Fruit fly (Drosophila melanogaster): Measurements from ENCODE around the gene Taf4.

The Taf4 gene

dm6 chr3L:16165356-16166168, 52.5 kb downstream of the Taf4 start (continued):
- TF ChIP-seq Oli (tag; optimal IDR thresholded peaks at IDR 0.05) (peak; percentile 48), CG12219 (GFP tag; optimal IDR thresholded peaks at IDR 0.05) (no peak), ewg (GFP tag; optimal IDR thresholded peaks at IDR 0.05) (peak; percentile 16), az2 (GFP tag; optimal IDR thresholded peaks at IDR 0.05) (peak; percentile 33), al (GFP tag; IDR thresholded peaks at IDR 0.05) (peak; percentile 73), Xbp1 (GFP tag; optimal IDR thresholded peaks at IDR 0.05) (peak; percentile 47), CG16863 (GFP tag; optimal IDR thresholded peaks at IDR 0.05) (peak; percentile 12), tup (GFP tag; optimal IDR thresholded peaks at IDR 0.05) (no peak), CG17612 (GFP tag; IDR thresholded peaks at IDR 0.05) (no peak), CG1792 (GFP tag; optimal IDR thresholded peaks at IDR 0.05) (peak; percentile 15), CG33557 (GFP tag; optimal IDR thresholded peaks at IDR 0.05) (no peak), lmd (GFP tag; IDR thresholded peaks at IDR 0.05) (peak; percentile 58), Fer3 (tag; optimal IDR thresholded peaks at IDR 0.05) (peak; percentile 34), insv (GFP tag; optimal IDR thresholded peaks at IDR 0.05) (no peak), CG2712 (tag; optimal IDR thresholded peaks at IDR 0.05) (peak; percentile 22), CG17359 (tag; optimal IDR thresholded peaks at IDR 0.05) (peak; percentile 31), repo (GFP tag; optimal IDR thresholded peaks at IDR 0.05) (no peak), gcm2 (GFP tag; optimal IDR thresholded peaks at IDR 0.05) (no peak), scrt (GFP tag; optimal IDR thresholded peaks at IDR 0.05) (no peak)

- TF ChIP-seq CkIIα-i1 (GFP tag; IDR thresholded peaks at IDR 0.05): no peak
- TF ChIP-seq CG6175 (GFP tag; IDR thresholded peaks at IDR 0.05): 0 out of 3 replicates have a peak, but pooled peaks have one; percentile 29
- TF ChIP-seq CG17359 (tag; optimal IDR thresholded peaks at IDR 0.05): peak; percentile 31
- TF ChIP-seq slp2 (GFP tag; optimal IDR thresholded peaks at IDR 0.05): no peak
- no peak for TF ChIP-seq CG3163 (GFP tag; optimal IDR thresholded peaks at IDR 0.05)
- TF ChIP-seq HmgZ (tag; optimal IDR thresholded peaks at IDR 0.05): no peak
- TF ChIP-seq CG12071 (GFP tag; optimal IDR thresholded peaks at IDR 0.05): no peak
- no peak for TF ChIP-seq CG9727 (GFP tag; optimal IDR thresholded peaks at IDR 0.05)
- no peak for TF ChIP-seq oc (tag; optimal IDR thresholded peaks at IDR 0.05)
- no peak for TF ChIP-seq PHDP (tag; optimal IDR thresholded peaks at IDR 0.05)
- no peak for TF ChIP-seq Antp (GFP tag; optimal IDR thresholded peaks at IDR 0.05)
- no peak for TF ChIP-seq tup (GFP tag; optimal IDR thresholded peaks at IDR 0.05)
- TF ChIP-seq pros (GFP tag; optimal IDR thresholded peaks at IDR 0.05): no peak
- TF ChIP-seq CG13123 (GFP tag; optimal IDR thresholded peaks at IDR 0.05): no peak
- TF ChIP-seq CG10654 (GFP tag; optimal IDR thresholded peaks at IDR 0.05): no peak
- TF ChIP-seq Hr78 (GFP tag; optimal IDR thresholded peaks at IDR 0.05): peak in 1 of 2 experiments; percentile 65
- TF ChIP-seq toy (GFP tag; IDR thresholded peaks at IDR 0.05): 0 out of 2 replicates have a peak, but pooled peaks have one; percentile 23
- TF ChIP-seq vvl (GFP tag; IDR thresholded peaks at IDR 0.05): peak; percentile 21; the same call in 1 of the 2 replicates
- TF ChIP-seq Mad (GFP tag; optimal IDR thresholded peaks at IDR 0.05): no peak
- no peak for TF ChIP-seq Stat92E (GFP tag; optimal IDR thresholded peaks at IDR 0.05)
- TF ChIP-seq CG2678 (tag; optimal IDR thresholded peaks at IDR 0.05): peak; percentile 41
- no peak for TF ChIP-seq sob (GFP tag; IDR thresholded peaks at IDR 0.05)
- TF ChIP-seq CG6654 (GFP tag; optimal IDR thresholded peaks at IDR 0.05): no peak
- peak; percentile 45 for TF ChIP-seq cwo (GFP tag; optimal IDR thresholded peaks at IDR 0.05)
- no peak for TF ChIP-seq knrl (GFP tag; IDR thresholded peaks at IDR 0.05; ENCODE audit: partially characterized antibody)
- no peak for TF ChIP-seq wor (GFP tag; IDR thresholded peaks at IDR 0.05)
- TF ChIP-seq cas (GFP tag; IDR thresholded peaks at IDR 0.05): no peak
- TF ChIP-seq CG13894 (tag; optimal IDR thresholded peaks at IDR 0.05): no peak
- peak; percentile 30 for TF ChIP-seq ATbp (GFP tag; optimal IDR thresholded peaks at IDR 0.05)
These were observed 53.4 kb downstream of the Taf4 start for dm6 chr3L:16166217-16166997.

All from whole organism, embryonic.